Fruit fly (Drosophila melanogaster): ENCODE measurements around the gene CG7110.

CG7110 gene

DNA sequence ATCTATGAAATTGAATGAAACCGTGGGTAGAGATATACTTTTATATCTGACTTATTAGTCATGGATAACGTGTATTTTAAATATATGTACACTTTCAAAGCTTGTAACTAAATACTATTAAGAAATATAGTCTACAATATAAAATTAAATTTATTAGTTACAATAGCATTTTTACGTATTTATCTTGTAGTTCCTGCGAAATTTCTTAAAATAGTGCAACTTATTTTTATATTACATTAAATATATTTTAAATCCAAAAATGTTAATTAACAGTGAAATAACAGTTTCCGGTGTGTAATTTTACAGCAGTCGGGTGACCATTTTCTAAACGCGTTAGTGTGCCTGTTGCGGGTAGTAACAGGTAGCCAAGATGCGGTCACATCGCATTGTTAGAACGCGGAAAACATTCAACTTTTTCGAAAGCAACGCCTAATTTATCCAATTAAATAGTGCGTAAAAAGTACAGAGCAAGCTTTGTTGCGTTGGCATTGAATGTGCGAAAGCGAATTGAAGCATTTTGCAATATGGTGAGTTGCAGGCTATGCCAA, at the start of gene CG7110, which contains the start of gene CG10859 (continued):
- TF ChIP-seq Nf-YA (GFP tag; IDR thresholded peaks at IDR 0.05) (no peak), repo (GFP tag; optimal IDR thresholded peaks at IDR 0.05) (no peak), NK7.1 (GFP tag; optimal IDR thresholded peaks at IDR 0.05) (no peak), jing (GFP tag; optimal IDR thresholded peaks at IDR 0.05) (no peak), YL-1 (GFP tag; optimal IDR thresholded peaks at IDR 0.05) (peak; percentile 78), CG8388 (GFP tag; optimal IDR thresholded peaks at IDR 0.05) (peak; percentile 35), CG11093 (GFP tag; IDR thresholded peaks at IDR 0.05) (no peak), CG10543 (GFP tag; optimal IDR thresholded peaks at IDR 0.05) (peak; percentile 26), sr (GFP tag; IDR thresholded peaks at IDR 0.05) (no peak), BEAF-32 (GFP tag; optimal IDR thresholded peaks at IDR 0.05) (peak; percentile 10), CG34422 (GFP tag; IDR thresholded peaks at IDR 0.05) (peak; percentile 27; the same call in 1 of the 3 replicates), sens (GFP tag) (peak; percentile 21), gt (GFP tag; IDR thresholded peaks at IDR 0.05) (no peak), ham (GFP tag; IDR thresholded peaks at IDR 0.05) (no peak), HmgZ (tag; optimal IDR thresholded peaks at IDR 0.05) (peak; percentile 46), ab (GFP tag; optimal IDR thresholded peaks at IDR 0.05) (no peak), Hr39 (optimal IDR thresholded peaks at IDR 0.05) (no peak), CG17328 (GFP tag; IDR thresholded peaks at IDR 0.05) (peak; percentile 14; the same call in 1 of the 2 replicates), D19B (GFP tag; optimal IDR thresholded peaks at IDR 0.05) (no peak), grn (GFP tag; optimal IDR thresholded peaks at IDR 0.05) (no peak), CG7928 (GFP tag; optimal IDR thresholded peaks at IDR 0.05) (no peak), Sry-δ (GFP tag; optimal IDR thresholded peaks at IDR 0.05) (no peak), peb (GFP tag; IDR thresholded peaks at IDR 0.05) (no peak), ase (GFP tag; IDR thresholded peaks at IDR 0.05) (no peak; the same call in 2 of the 3 replicates), eyg (GFP tag; optimal IDR thresholded peaks at IDR 0.05) (no peak), CG2875 (GFP tag; optimal IDR thresholded peaks at IDR 0.05) (peak; percentile 26), MESR4 (GFP tag; optimal IDR thresholded peaks at IDR 0.05) (peak; percentile 46), Oli (tag; optimal IDR thresholded peaks at IDR 0.05) (no peak), CG4730 (GFP tag; IDR thresholded peaks at IDR 0.05) (no peak), CG3838 (GFP tag; optimal IDR thresholded peaks at IDR 0.05) (no peak), Dp (GFP tag; optimal IDR thresholded peaks at IDR 0.05) (peak; percentile 81), CG32772 (GFP tag; IDR thresholded peaks at IDR 0.05) (no peak), CG31365 (tag; optimal IDR thresholded peaks at IDR 0.05) (no peak), ranshi (GFP tag; IDR thresholded peaks at IDR 0.05) (no peak; the same call in 1 of the 2 replicates), Pdp1 (GFP tag; optimal IDR thresholded peaks at IDR 0.05) (peak in 1 of 2 experiments; percentile 27), crol (GFP tag; IDR thresholded peaks at IDR 0.05) (no peak), Side (GFP tag; optimal IDR thresholded peaks at IDR 0.05) (no peak), Eip74EF (GFP tag; optimal IDR thresholded peaks at IDR 0.05) (peak in 1 of 2 experiments; percentile 55), Ets97D (GFP tag; optimal IDR thresholded peaks at IDR 0.05) (peak; percentile 98), CG18619 (GFP tag; optimal IDR thresholded peaks at IDR 0.05) (peak; percentile 65), disco-r (GFP tag; optimal IDR thresholded peaks at IDR 0.05) (no peak), Hsf (GFP tag; optimal IDR thresholded peaks at IDR 0.05) (peak; percentile 31), Dll (GFP tag; IDR thresholded peaks at IDR 0.05; ENCODE audit: partially characterized antibody) (no peak), slou (GFP tag; optimal IDR thresholded peaks at IDR 0.05) (no peak), Mes4 (GFP tag; optimal IDR thresholded peaks at IDR 0.05) (peak; percentile 17), CG7987 (GFP tag; optimal IDR thresholded peaks at IDR 0.05) (peak; percentile 89), CG42726 (GFP tag; IDR thresholded peaks at IDR 0.05; ENCODE audit: partially characterized antibody) (no peak), CG17829 (tag; optimal IDR thresholded peaks at IDR 0.05) (peak; percentile 48), da (GFP tag; optimal IDR thresholded peaks at IDR 0.05) (no peak), CG18011 (GFP tag; optimal IDR thresholded peaks at IDR 0.05) (no peak), NC2β (GFP tag; optimal IDR thresholded peaks at IDR 0.05) (peak; percentile 45)
